Fruit fly (Drosophila melanogaster) whole organism, adult: ENCODE data around the gene Karybeta3.

ENCODE experiments used
- CG1620 ChIP-seq: fragments of 200-800 bp; sonication (Bioruptor generic); optimal IDR thresholded peaks from 2 replicates; lab custom pipeline; 2016; ENCODE audit warnings: missing biosample characterization, missing genetic modification characterization
- CG7045 ChIP-seq: fragments of 200-800 bp; sonication (Bioruptor generic); optimal IDR thresholded peaks from 2 replicates; lab custom pipeline; 2017; ENCODE audit warnings: missing biosample characterization, mild to moderate bottlenecking, missing genetic modification characterization
- cic ChIP-seq: fragments of 200-800 bp; sonication (Bioruptor generic); optimal IDR thresholded peaks from 2 replicates; lab custom pipeline; 2017; ENCODE audit warnings: missing biosample characterization, mild to moderate bottlenecking, missing genetic modification characterization, moderate library complexity
- cnc ChIP-seq, 2 experiments: fragments of >200 bp; optimal IDR thresholded peaks; 2 replicates each; lab custom pipeline; 2017
- kay ChIP-seq: fragments of 200-800 bp; sonication (Bioruptor generic); peaks from one replicate; lab custom pipeline; 2016; ENCODE audit warnings: missing biosample characterization, missing genetic modification characterization, borderline replicate concordance
- toe ChIP-seq: fragments of 200-800 bp; sonication (Bioruptor generic); optimal IDR thresholded peaks from 2 replicates; lab custom pipeline; 2016; ENCODE audit warnings: missing biosample characterization, missing genetic modification characterization

- TF ChIP-seq CG7045 (GFP tag; lab: Kevin White, UChicago) (no peak), kay (no peak), cic (GFP tag; lab: Kevin White, UChicago) (no peak), cnc (optimal IDR thresholded peaks at IDR 0.05; lab: Kevin White, UChicago) (no peak), toe (GFP tag; lab: Kevin White, UChicago) (no peak), CG1620 (GFP tag; lab: Kevin White, UChicago) (no peak)
Measured at dm6 chr3R:4667399-4668201, 18.6 kb downstream of the Karybeta3 start.
